Worm (Caenorhabditis elegans): ENCODE data around the gene emc-2.

DNA sequence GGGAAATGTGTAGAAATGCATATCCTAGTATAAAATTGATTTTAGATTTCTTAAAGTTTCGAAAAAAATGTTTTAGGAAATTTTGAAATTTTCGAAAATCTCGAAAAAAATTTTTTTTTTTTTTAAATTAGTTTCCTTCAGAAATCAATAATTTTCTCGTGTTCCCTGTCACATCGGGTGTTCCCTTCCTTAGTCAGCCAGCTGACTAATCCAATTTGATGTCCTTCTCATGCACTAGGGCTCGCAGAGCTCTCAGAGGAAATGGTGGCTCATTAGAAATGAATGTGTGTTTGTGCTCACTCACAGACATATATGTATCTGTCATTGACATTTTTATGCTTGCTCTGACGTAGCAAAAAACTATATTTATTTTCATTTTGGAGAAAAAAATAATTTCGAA is 37.8 kb upstream of the emc-2 start:
- TF ChIP-seq ama-1 (optimal IDR thresholded peaks at IDR 0.05) = no peak
- TF ChIP-seq F13C5.2 (tag; optimal IDR thresholded peaks at IDR 0.05) = no peak
- no peak for TF ChIP-seq hnd-1 (tag; optimal IDR thresholded peaks at IDR 0.05)
- no peak for TF ChIP-seq pes-1 (GFP tag; IDR thresholded peaks at IDR 0.05)
- TF ChIP-seq flt-1 (GFP tag; IDR thresholded peaks at IDR 0.05) = no peak
- TF ChIP-seq ceh-36 (tag; optimal IDR thresholded peaks at IDR 0.05) = no peak
- TF ChIP-seq tra-4 (tag; optimal IDR thresholded peaks at IDR 0.05) = no peak
- TF ChIP-seq ets-7 (tag; optimal IDR thresholded peaks at IDR 0.05) = no peak
